Worm (Caenorhabditis elegans) whole organism, young adult: ENCODE measurements around the gene F55C12.2.

ENCODE experiments used
- B0035.1 ChIP-seq: sonication (generic microtip); optimal IDR thresholded peaks from 2 replicates; lab custom pipeline; 2016; ENCODE audit warnings: missing genetic modification characterization, mild to moderate bottlenecking, missing compliant biosample characterization, missing genotype, missing genetic modification reagents
- B0261.1 ChIP-seq: sonication (generic microtip); optimal IDR thresholded peaks from 2 replicates; lab custom pipeline; 2016; ENCODE audit warnings: mild to moderate bottlenecking, missing genetic modification characterization, moderate library complexity, missing compliant biosample characterization
- B0336.3 ChIP-seq: fragments of 200-800 bp; sonication (Bioruptor generic); IDR thresholded peaks from 2 replicates; pipeline ENCODE4 v1.3.6; 2022; ENCODE audit warnings: missing genetic modification characterization, missing compliant biosample characterization
- C06A6.2 ChIP-seq: fragments of 200-800 bp; sonication (Bioruptor generic); conservative IDR thresholded peaks from 2 replicates; pipeline ENCODE4 v1.3.6; 2022; ENCODE audit warnings: missing genetic modification characterization, missing compliant biosample characterization
- F22D6.2 ChIP-seq: sonication (generic microtip); optimal IDR thresholded peaks from 2 replicates; lab custom pipeline; 2016; ENCODE audit warnings: mild to moderate bottlenecking, missing genetic modification characterization, missing compliant biosample characterization
- F33H1.4 ChIP-seq: fragments of 200-800 bp; sonication (Bioruptor generic); IDR thresholded peaks from 2 replicates; pipeline ENCODE4 v1.3.6; 2022; ENCODE audit warnings: missing genetic modification reagents, missing genetic modification characterization, missing compliant biosample characterization
- F52B5.7 ChIP-seq: sonication (generic microtip); optimal IDR thresholded peaks from 2 replicates; lab custom pipeline; 2016; ENCODE audit warnings: mild to moderate bottlenecking, missing genetic modification characterization, missing compliant biosample characterization
- F55B11.4 ChIP-seq: sonication (generic microtip); optimal IDR thresholded peaks from 2 replicates; lab custom pipeline; 2016; ENCODE audit warnings: missing compliant biosample characterization, missing genetic modification characterization, borderline replicate concordance; ENCODE audit not compliant: insufficient read depth
- K11D2.4 ChIP-seq: fragments of 200-800 bp; sonication (Bioruptor generic); IDR thresholded peaks from 2 replicates; pipeline ENCODE4 v1.3.6; 2022; ENCODE audit warnings: missing genetic modification reagents, missing genetic modification characterization, missing compliant biosample characterization
- Y53F4B.3 ChIP-seq: fragments of 200-800 bp; sonication (Bioruptor generic); IDR thresholded peaks from 2 replicates; pipeline ENCODE4 v1.3.6; 2022; ENCODE audit warnings: missing genetic modification reagents, missing genetic modification characterization, missing compliant biosample characterization
- Y67H2A.10 ChIP-seq: fragments of 200-800 bp; sonication (Bioruptor generic); conservative IDR thresholded peaks from 2 replicates; pipeline ENCODE4 v1.3.6; 2022; ENCODE audit warnings: missing genetic modification reagents, missing genetic modification characterization, missing compliant biosample characterization
- Y95B8A.8 ChIP-seq: fragments of 200-800 bp; sonication (Bioruptor generic); IDR thresholded peaks from 2 replicates; pipeline ENCODE4 v1.3.6; 2022; ENCODE audit warnings: missing genetic modification reagents, missing genetic modification characterization, missing compliant biosample characterization
- ZK185.1 ChIP-seq: sonication (generic microtip); optimal IDR thresholded peaks from 2 replicates; lab custom pipeline; 2016; ENCODE audit warnings: mild to moderate bottlenecking, missing genetic modification characterization, missing compliant biosample characterization; ENCODE audit not compliant: poor library complexity, severe bottlenecking
- akir-1 ChIP-seq: fragments of 200-800 bp; sonication (Bioruptor generic); optimal IDR thresholded peaks from 2 replicates; lab custom pipeline; 2018; ENCODE audit warnings: mild to moderate bottlenecking, missing genetic modification characterization, moderate library complexity, missing compliant biosample characterization
- aptf-2 ChIP-seq: fragments of 200-800 bp; sonication (Bioruptor generic); conservative IDR thresholded peaks from 2 replicates; pipeline ENCODE4 v1.3.6; 2022; ENCODE audit warnings: missing genetic modification reagents, missing genetic modification characterization, missing compliant biosample characterization
- athp-1 ChIP-seq: sonication (generic microtip); optimal IDR thresholded peaks from 2 replicates; lab custom pipeline; 2017; ENCODE audit warnings: mild to moderate bottlenecking, missing genetic modification characterization, missing compliant biosample characterization
- ccch-3 ChIP-seq: fragments of 200-800 bp; sonication (Bioruptor generic); optimal IDR thresholded peaks from 2 replicates; lab custom pipeline; 2018; ENCODE audit warnings: mild to moderate bottlenecking, missing genetic modification characterization, missing compliant biosample characterization
- ceh-100 ChIP-seq: fragments of 200-800 bp; sonication (Bioruptor generic); IDR thresholded peaks from 2 replicates; pipeline ENCODE4 v1.3.6; 2022; ENCODE audit warnings: missing genetic modification reagents, missing genetic modification characterization, missing compliant biosample characterization
- ceh-91 ChIP-seq: fragments of 200-800 bp; sonication (Bioruptor generic); IDR thresholded peaks from 2 replicates; pipeline ENCODE4 v1.3.6; 2022; ENCODE audit warnings: missing genetic modification reagents, missing genetic modification characterization, missing compliant biosample characterization
- dpl-1 ChIP-seq: fragments of 150-350 bp; optimal IDR thresholded peaks from 2 replicates; lab custom pipeline; 2014; ENCODE audit warnings: missing biosample characterization, missing genetic modification reagents, missing genetic modification characterization
- efl-1 ChIP-seq: fragments of 150-350 bp; optimal IDR thresholded peaks from 2 replicates; lab custom pipeline; 2014; ENCODE audit warnings: missing biosample characterization, missing genetic modification reagents, missing genetic modification characterization
- egl-44 ChIP-seq: fragments of 200-800 bp; sonication (Bioruptor generic); IDR thresholded peaks from 2 replicates; pipeline ENCODE4 v1.3.6; 2022; ENCODE audit warnings: missing genetic modification reagents, missing genetic modification characterization, missing compliant biosample characterization
- hmg-1.2 ChIP-seq: fragments of 200-800 bp; sonication (Bioruptor generic); IDR thresholded peaks from 2 replicates; pipeline ENCODE4 v1.3.6; 2022; ENCODE audit warnings: missing genetic modification reagents, missing genetic modification characterization, missing compliant biosample characterization
- let-526 ChIP-seq: fragments of 200-800 bp; sonication (Bioruptor generic); IDR thresholded peaks from 2 replicates; pipeline ENCODE4 v1.3.6; 2022; ENCODE audit warnings: missing genetic modification reagents, missing genetic modification characterization, missing compliant biosample characterization
- lin-54 ChIP-seq: fragments of 200-800 bp; sonication (Bioruptor generic); optimal IDR thresholded peaks from 2 replicates; lab custom pipeline; 2018; ENCODE audit warnings: mild to moderate bottlenecking, missing genetic modification characterization, missing compliant biosample characterization
- lsl-1 ChIP-seq: fragments of 200-800 bp; sonication (Bioruptor generic); optimal IDR thresholded peaks from 2 replicates; lab custom pipeline; 2018; ENCODE audit warnings: mild to moderate bottlenecking, missing genetic modification characterization, moderate library complexity, missing compliant biosample characterization
- lsy-27 ChIP-seq: sonication (generic microtip); optimal IDR thresholded peaks from 2 replicates; lab custom pipeline; 2017; ENCODE audit warnings: missing genetic modification characterization, mild to moderate bottlenecking, missing compliant biosample characterization, antibody characterized with exemption, missing genotype, borderline replicate concordance; ENCODE audit not compliant: insufficient read depth
- madf-6 ChIP-seq: fragments of 200-800 bp; sonication (Bioruptor generic); IDR thresholded peaks from 2 replicates; pipeline ENCODE4 v1.3.6; 2022; ENCODE audit warnings: missing genetic modification reagents, missing genetic modification characterization, missing compliant biosample characterization
- madf-8 ChIP-seq: fragments of 200-800 bp; sonication (Bioruptor generic); conservative IDR thresholded peaks from 2 replicates; pipeline ENCODE4 v1.3.6; 2022; ENCODE audit warnings: missing genetic modification reagents, missing genetic modification characterization, missing compliant biosample characterization
- mcd-1 ChIP-seq: fragments of 200-800 bp; sonication (Bioruptor generic); IDR thresholded peaks from 2 replicates; pipeline ENCODE4 v1.3.6; 2022; ENCODE audit warnings: missing genetic modification reagents, missing genetic modification characterization, missing compliant biosample characterization
- mes-4 ChIP-seq: sonication (generic microtip); optimal IDR thresholded peaks from 2 replicates; lab custom pipeline; 2016; ENCODE audit warnings: missing genotype, missing genetic modification characterization, missing compliant biosample characterization
- nfya-2 ChIP-seq: fragments of 200-800 bp; sonication (Bioruptor generic); IDR thresholded peaks from 2 replicates; pipeline ENCODE4 v1.3.6; 2022; ENCODE audit warnings: missing genetic modification reagents, missing genetic modification characterization, missing compliant biosample characterization
- nhr-120 ChIP-seq: fragments of 200-800 bp; sonication (Bioruptor generic); IDR thresholded peaks from 2 replicates; pipeline ENCODE4 v1.3.6; 2022; ENCODE audit warnings: missing genetic modification characterization, missing compliant biosample characterization
- pbrm-1 ChIP-seq: fragments of 200-800 bp; sonication (Bioruptor generic); IDR thresholded peaks from 2 replicates; pipeline ENCODE4 v1.3.6; 2022; ENCODE audit warnings: missing genetic modification reagents, missing genetic modification characterization, missing compliant biosample characterization
- rcor-1 ChIP-seq: fragments of 200-800 bp; sonication (Bioruptor generic); IDR thresholded peaks from 2 replicates; pipeline ENCODE4 v1.3.6; 2022; ENCODE audit warnings: missing genetic modification reagents, missing genetic modification characterization, missing compliant biosample characterization
- sdz-38 ChIP-seq: sonication (generic microtip); optimal IDR thresholded peaks from 2 replicates; lab custom pipeline; 2016; ENCODE audit warnings: missing genotype, missing genetic modification characterization, missing compliant biosample characterization
- sea-2 ChIP-seq: fragments of 200-800 bp; sonication (Bioruptor generic); IDR thresholded peaks from 2 replicates; pipeline ENCODE4 v1.3.6; 2022; ENCODE audit warnings: missing genetic modification characterization, missing compliant biosample characterization
- snpc-1.1 ChIP-seq: sonication (generic microtip); optimal IDR thresholded peaks from 2 replicates; lab custom pipeline; 2017; ENCODE audit warnings: missing genetic modification characterization, mild to moderate bottlenecking, missing compliant biosample characterization, antibody characterized with exemption, moderate library complexity, missing genotype, missing genetic modification reagents; ENCODE audit not compliant: insufficient read depth
- snpc-4 ChIP-seq, 5 experiments: fragments of 150-350 bp in 1 of 5; sonication (generic microtip) in 4 of 5; optimal IDR thresholded peaks; 2 replicates each; lab custom pipeline; 2014 to 2018; ENCODE audit warnings: missing genetic modification characterization in 5 of 5, missing biosample characterization in 3 of 5, antibody characterized with exemption in 2 of 5, mild to moderate bottlenecking in 2 of 5, missing compliant biosample characterization in 2 of 5, missing genotype in 2 of 5, moderate library complexity in 2 of 5, missing genetic modification reagents in 1 of 5
- tbp1 ChIP-seq: fragments of 200-800 bp; sonication (Bioruptor generic); optimal IDR thresholded peaks from 2 replicates; lab custom pipeline; 2018; ENCODE audit warnings: mild to moderate bottlenecking, missing genetic modification characterization, missing compliant biosample characterization
- unc-130 ChIP-seq: sonication (generic microtip); optimal IDR thresholded peaks from 2 replicates; lab custom pipeline; 2016; ENCODE audit warnings: missing genetic modification reagents, missing genetic modification characterization, missing compliant biosample characterization
- xnd-1 ChIP-seq: sonication (generic microtip); optimal IDR thresholded peaks from 2 replicates; lab custom pipeline; 2016; ENCODE audit warnings: missing genotype, missing genetic modification reagents, missing genetic modification characterization, missing compliant biosample characterization
- ztf-25 ChIP-seq: fragments of 200-800 bp; sonication (Bioruptor generic); IDR thresholded peaks from 2 replicates; pipeline ENCODE4 v1.3.6; 2022; ENCODE audit warnings: missing genetic modification reagents, missing genetic modification characterization, missing compliant biosample characterization

F55C12.2 gene

ce11 chrII:5902139-5902538 lies 25.5 kb downstream of the F55C12.2 start:
- TF ChIP-seq ccch-3 (no peak), K11D2.4 (no peak), pbrm-1 (no peak), athp-1 (tag; lab: Kevin White, UChicago) (no peak), let-526 (no peak), hmg-1.2 (GFP tag; lab: Robert Waterston, UW) (no peak), F55B11.4 (tag; lab: Kevin White, UChicago) (no peak), Y95B8A.8 (GFP tag; lab: Robert Waterston, UW) (no peak), sea-2 (GFP tag; lab: Robert Waterston, UW) (no peak), tbp1 (no peak), nhr-120 (GFP tag; lab: Robert Waterston, UW) (no peak), snpc-4 (GFP tag; optimal IDR thresholded peaks at IDR 0.05; lab: Kevin White, UChicago) (no peak), snpc-4 (tag; optimal IDR thresholded peaks at IDR 0.05; lab: Kevin White, UChicago) (no peak), Y67H2A.10 (no peak), rcor-1 (GFP tag; lab: Robert Waterston, UW) (no peak)

ce11 chrII:5904252-5904651 lies 27.6 kb downstream of the F55C12.2 start, which contains the start of gene tsp-18:
tsp-18 (plus strand) TSS chrII:5904552.
- no peak for TF ChIP-seq Y53F4B.3 (GFP tag; lab: Robert Waterston, UW)
- no peak for TF ChIP-seq ZK185.1
- TF ChIP-seq ceh-100 (GFP tag; lab: Robert Waterston, UW), result no peak
- TF ChIP-seq lsy-27, result no peak
- TF ChIP-seq egl-44 (GFP tag; lab: Robert Waterston, UW), result no peak
- TF ChIP-seq F22D6.2 (tag; lab: Kevin White, UChicago), result no peak
- no peak for TF ChIP-seq tbp1
- TF ChIP-seq pbrm-1, result no peak
- no peak for TF ChIP-seq akir-1
- TF ChIP-seq let-526, result no peak
- TF ChIP-seq ztf-25 (GFP tag; lab: Robert Waterston, UW), result no peak
- no peak for TF ChIP-seq lin-54

- TF ChIP-seq sdz-38 (tag; lab: Kevin White, UChicago) (no peak), C06A6.2 (GFP tag; lab: Robert Waterston, UW) (no peak), xnd-1 (no peak), mes-4 (tag; lab: Kevin White, UChicago) (no peak), lsl-1 (peak; percentile 64), madf-6 (GFP tag; lab: Robert Waterston, UW) (peak; percentile 76), B0035.1 (tag; lab: Kevin White, UChicago) (no peak), F33H1.4 (GFP tag; lab: Robert Waterston, UW) (peak; percentile 73), B0261.1 (tag; lab: Kevin White, UChicago) (no peak), pbrm-1 (no peak), B0336.3 (GFP tag; lab: Robert Waterston, UW) (no peak), unc-130 (GFP tag; lab: Kevin White, UChicago) (no peak), nfya-2 (GFP tag; lab: Robert Waterston, UW) (no peak), madf-8 (GFP tag; lab: Robert Waterston, UW) (peak; percentile 64), dpl-1 (GFP tag; lab: Kevin White, UChicago) (peak; percentile 34), F52B5.7 (no peak), mcd-1 (GFP tag; lab: Robert Waterston, UW) (no peak), aptf-2 (0 out of 2 replicates have a peak, but pooled peaks have one; percentile 17), snpc-1.1 (tag; lab: Kevin White, UChicago) (no peak), ceh-91 (GFP tag; lab: Robert Waterston, UW) (peak; percentile 30; the same call in 1 of the 2 replicates), efl-1 (GFP tag; lab: Kevin White, UChicago) (peak; percentile 66)
Measured at ce11 chrII:5906274-5906673, 29.7 kb downstream of the F55C12.2 start, which contains the start of gene F59G1.8. F59G1.8 (plus strand) TSS chrII:5906566.
